Worm (Caenorhabditis elegans): Measurements from ENCODE around the gene srx-114.

DNA sequence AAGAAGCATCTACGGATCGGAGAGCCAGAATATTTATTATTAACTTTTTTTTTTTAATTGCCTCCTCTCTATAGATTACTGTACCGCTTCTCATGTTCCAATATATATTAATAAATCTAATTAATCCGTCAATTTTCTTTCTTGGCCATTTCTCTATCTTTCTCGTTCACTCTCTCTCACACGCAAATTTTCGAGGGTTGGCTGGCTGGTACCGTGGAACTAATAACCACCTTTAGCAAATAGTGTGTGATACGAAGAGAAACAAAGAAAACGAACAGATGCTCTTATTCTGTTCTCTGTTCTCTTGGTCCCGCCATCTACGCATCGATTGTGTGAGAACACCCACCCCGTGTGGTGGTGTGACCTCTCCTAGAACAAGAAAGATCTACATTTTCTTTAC is 14.7 kb downstream of the srx-114 start:
- no peak for TF ChIP-seq nhr-77 (tag; optimal IDR thresholded peaks at IDR 0.05)
- TF ChIP-seq arid-1 (GFP tag; conservative IDR thresholded peaks at IDR 0.05) = no peak
- TF ChIP-seq unc-62 (GFP tag; optimal IDR thresholded peaks at IDR 0.05 in 1 of 2) = no peak
- no peak for TF ChIP-seq unc-62 (tag; optimal IDR thresholded peaks at IDR 0.05)
- TF ChIP-seq nhr-237 (tag; optimal IDR thresholded peaks at IDR 0.05) = no peak
- no peak for TF ChIP-seq fos-1 (tag; optimal IDR thresholded peaks at IDR 0.05)
